Worm (Caenorhabditis elegans): ENCODE measurements around the gene T14E8.2.

ce11 chrX:6572987-6573386 is 30.2 kb downstream of the T14E8.2 start:
- TF ChIP-seq ama-1 (optimal IDR thresholded peaks at IDR 0.05) = no peak
- no peak for TF ChIP-seq ceh-36 (tag; optimal IDR thresholded peaks at IDR 0.05)
- no peak for TF ChIP-seq scrt-1 (GFP tag; IDR thresholded peaks at IDR 0.05)
- no peak for TF ChIP-seq tbx-11 (GFP tag; IDR thresholded peaks at IDR 0.05)
- no peak for TF ChIP-seq F13C5.2 (tag; optimal IDR thresholded peaks at IDR 0.05)
- TF ChIP-seq ceh-13 (GFP tag; optimal IDR thresholded peaks at IDR 0.05) = no peak
- TF ChIP-seq hnd-1 (tag; optimal IDR thresholded peaks at IDR 0.05) = no peak
- no peak for TF ChIP-seq tra-4 (tag; optimal IDR thresholded peaks at IDR 0.05)
- no peak for TF ChIP-seq pes-1 (GFP tag; IDR thresholded peaks at IDR 0.05)
- TF ChIP-seq sea-1 (GFP tag; conservative IDR thresholded peaks at IDR 0.05) = no peak
- no peak for TF ChIP-seq hmbx-1 (tag; optimal IDR thresholded peaks at IDR 0.05)
